Fruit fly (Drosophila melanogaster): ENCODE data around the gene fz2.
A peak's percentile ranks its signal among the peaks of the same experiment; 100 is the strongest.

fz2 gene

dm6 chr3L:19190791-19191190 lies 44.4 kb downstream of the fz2 start (continued):
- no peak for TF ChIP-seq CG11723 (GFP tag; optimal IDR thresholded peaks at IDR 0.05)
- TF ChIP-seq CG2120 (GFP tag; optimal IDR thresholded peaks at IDR 0.05): peak; percentile 60
- peak; percentile 20 for TF ChIP-seq HHEX (GFP tag; optimal IDR thresholded peaks at IDR 0.05)
- TF ChIP-seq pan (optimal IDR thresholded peaks at IDR 0.05): no peak
- TF ChIP-seq pan (GFP tag; optimal IDR thresholded peaks at IDR 0.05 in 1 of 2, IDR thresholded peaks at IDR 0.05 in 1 of 2): no peak
- 0 out of 2 replicates have a peak, but pooled peaks have one; percentile 21 for TF ChIP-seq lmd (GFP tag; IDR thresholded peaks at IDR 0.05)
- TF ChIP-seq CG9609 (GFP tag; optimal IDR thresholded peaks at IDR 0.05): peak; percentile 48
- no peak for TF ChIP-seq kni (GFP tag; optimal IDR thresholded peaks at IDR 0.05)
- TF ChIP-seq CG14441 (GFP tag; IDR thresholded peaks at IDR 0.05): 0 out of 2 replicates have a peak, but pooled peaks have one; percentile 17
- no peak for TF ChIP-seq Doc2 (GFP tag; IDR thresholded peaks at IDR 0.05)
- TF ChIP-seq CG15514 (GFP tag; optimal IDR thresholded peaks at IDR 0.05): peak; percentile 2
- no peak for TF ChIP-seq gt (GFP tag; IDR thresholded peaks at IDR 0.05)
- peak; percentile 37 to 40 for TF ChIP-seq dpn (GFP tag; optimal IDR thresholded peaks at IDR 0.05)
- peak; percentile 29 for TF ChIP-seq CG2678 (tag; optimal IDR thresholded peaks at IDR 0.05)
- no peak for TF ChIP-seq ase (GFP tag; IDR thresholded peaks at IDR 0.05)
- no peak for TF ChIP-seq Six4 (GFP tag; optimal IDR thresholded peaks at IDR 0.05)
- TF ChIP-seq tin (GFP tag; optimal IDR thresholded peaks at IDR 0.05): peak; percentile 11
- TF ChIP-seq HLH3B (GFP tag; IDR thresholded peaks at IDR 0.05): 0 out of 2 replicates have a peak, but pooled peaks have one; percentile 27
- TF ChIP-seq lilli (GFP tag; optimal IDR thresholded peaks at IDR 0.05): peak; percentile 50
- peak; percentile 62 for TF ChIP-seq CG18599 (GFP tag; optimal IDR thresholded peaks at IDR 0.05)
- TF ChIP-seq BEAF-32 (GFP tag; optimal IDR thresholded peaks at IDR 0.05): no peak
- TF ChIP-seq CG14710 (tag; optimal IDR thresholded peaks at IDR 0.05): peak; percentile 8
- TF ChIP-seq Sox102F (GFP tag; optimal IDR thresholded peaks at IDR 0.05): peak; percentile 41
- TF ChIP-seq CG2712 (tag; optimal IDR thresholded peaks at IDR 0.05): peak; percentile 35
- TF ChIP-seq CG3163 (GFP tag; optimal IDR thresholded peaks at IDR 0.05): peak; percentile 5
- peak; percentile 20 for TF ChIP-seq Antp (GFP tag; optimal IDR thresholded peaks at IDR 0.05)
- TF ChIP-seq Blimp-1 (GFP tag; optimal IDR thresholded peaks at IDR 0.05): peak; percentile 24
- peak; percentile 3 for TF ChIP-seq Mes4 (GFP tag; optimal IDR thresholded peaks at IDR 0.05)
- 0 out of 3 replicates have a peak, but pooled peaks have one; percentile 32 for TF ChIP-seq Mrtf (GFP tag; IDR thresholded peaks at IDR 0.05)
- TF ChIP-seq CoRest (tag; optimal IDR thresholded peaks at IDR 0.05): no peak
- TF ChIP-seq E2f2 (GFP tag; IDR thresholded peaks at IDR 0.05): no peak
- peak; percentile 5 for TF ChIP-seq CG18262 (tag; optimal IDR thresholded peaks at IDR 0.05)
- peak; percentile 12 for TF ChIP-seq Atf-2 (GFP tag; optimal IDR thresholded peaks at IDR 0.05)
- peak; percentile 11 for TF ChIP-seq CG8089 (GFP tag; optimal IDR thresholded peaks at IDR 0.05)
- TF ChIP-seq Med (GFP tag): peak; percentile 86
- TF ChIP-seq Kr (GFP tag; optimal IDR thresholded peaks at IDR 0.05): no peak
- TF ChIP-seq ham (GFP tag; IDR thresholded peaks at IDR 0.05): no peak
- no peak for TF ChIP-seq Doc3 (GFP tag; IDR thresholded peaks at IDR 0.05; ENCODE audit: partially characterized antibody)
- TF ChIP-seq CG30403 (GFP tag; optimal IDR thresholded peaks at IDR 0.05): peak; percentile 33
- TF ChIP-seq ranshi (GFP tag; IDR thresholded peaks at IDR 0.05): 0 out of 2 replicates have a peak, but pooled peaks have one; percentile 15
- TF ChIP-seq CG32532 (GFP tag; IDR thresholded peaks at IDR 0.05): peak; percentile 43; the same call in 1 of the 2 replicates
- TF ChIP-seq Hsf (GFP tag; optimal IDR thresholded peaks at IDR 0.05): peak; percentile 16
- TF ChIP-seq CG17186 (GFP tag; optimal IDR thresholded peaks at IDR 0.05): no peak
- TF ChIP-seq Trl (optimal IDR thresholded peaks at IDR 0.05): no peak
- peak; percentile 28 for TF ChIP-seq Trl (GFP tag; optimal IDR thresholded peaks at IDR 0.05)
- TF ChIP-seq rib (GFP tag; IDR thresholded peaks at IDR 0.05): no peak
- TF ChIP-seq cwo (GFP tag; optimal IDR thresholded peaks at IDR 0.05): no peak
- TF ChIP-seq Optix (GFP tag; IDR thresholded peaks at IDR 0.05): 0 out of 3 replicates have a peak, but pooled peaks have one; percentile 38
- TF ChIP-seq Hmr (GFP tag; optimal IDR thresholded peaks at IDR 0.05): peak; percentile 47
- no peak for TF ChIP-seq CG2875 (GFP tag; optimal IDR thresholded peaks at IDR 0.05)
- TF ChIP-seq CG11695 (GFP tag; IDR thresholded peaks at IDR 0.05): peak; percentile 51; the same call in 1 of the 3 replicates
